Worm (Caenorhabditis elegans) whole organism, L4/young adult: ENCODE measurements around the gene cyp-34A1.
"Not testable (repeated sequence)": the region's sequence is repeated elsewhere in the genome, so short reads cannot be mapped to it uniquely, and the experiment has no call there.

ENCODE experiments used
- W03F9.2 ChIP-seq: fragments of 150-350 bp; optimal IDR thresholded peaks from 2 replicates; lab custom pipeline; 2014; ENCODE audit warnings: missing biosample characterization, missing genetic modification characterization
- him-1 ChIP-seq: sonication (generic microtip); optimal IDR thresholded peaks from 2 replicates; lab custom pipeline; 2016; ENCODE audit warnings: missing genotype, missing genetic modification reagents, missing genetic modification characterization, missing compliant biosample characterization

- TF ChIP-seq W03F9.2, him-1 (tag; lab: Kevin White, UChicago): not testable (repeated sequence)
Observed at ce11 chrV:15262336-15262735, 25.4 kb downstream of the cyp-34A1 start, which contains the start of gene M01B2.10.
